Fruit fly (Drosophila melanogaster): ENCODE measurements around the gene mus201.

DNA sequence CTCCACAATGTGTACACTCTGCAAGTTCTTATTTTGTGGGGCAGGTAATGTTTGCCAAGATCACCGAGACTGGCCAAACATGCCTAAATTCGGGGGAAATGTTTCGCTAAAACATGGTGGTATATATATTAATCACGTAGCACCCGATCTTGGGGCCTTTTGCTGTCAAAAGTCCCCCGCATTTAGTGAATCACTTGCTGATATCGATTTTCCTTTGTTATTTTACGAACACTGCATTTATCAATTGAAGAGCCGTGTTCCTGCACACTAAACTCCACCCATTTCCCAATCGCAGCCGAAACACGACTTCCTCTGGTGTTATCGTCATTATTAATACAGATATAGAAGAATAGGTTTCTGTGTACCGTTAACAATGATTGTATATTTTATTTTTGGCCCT, 16.3 kb upstream of the mus201 start:
- TF ChIP-seq CG8159 (tag; optimal IDR thresholded peaks at IDR 0.05): no peak
- TF ChIP-seq CG10348 (GFP tag; IDR thresholded peaks at IDR 0.05): no peak
- no peak for TF ChIP-seq Ets98B (GFP tag; IDR thresholded peaks at IDR 0.05)
- TF ChIP-seq CG4496 (GFP tag; IDR thresholded peaks at IDR 0.05): no peak
- no peak for TF ChIP-seq CG17806 (tag; optimal IDR thresholded peaks at IDR 0.05)

Measured in whole organism, pupa.